Worm (Caenorhabditis elegans) whole organism, late embryonic: Measurements from ENCODE around the gene C01G5.9.

ENCODE experiments used
- C08G9.2 ChIP-seq: sonication (generic microtip); optimal IDR thresholded peaks from 2 replicates; lab custom pipeline; 2016; ENCODE audit warnings: mild to moderate bottlenecking, missing genetic modification characterization, moderate library complexity, missing compliant biosample characterization
- T23F11.4 ChIP-seq: fragments of 200-800 bp; sonication (Bioruptor generic); optimal IDR thresholded peaks from 2 replicates; lab custom pipeline; 2018; ENCODE audit warnings: mild to moderate bottlenecking, missing genetic modification characterization, missing compliant biosample characterization
- Y22D7AL.16 ChIP-seq: sonication (generic microtip); optimal IDR thresholded peaks from 2 replicates; lab custom pipeline; 2016; ENCODE audit warnings: missing genetic modification characterization, missing compliant biosample characterization
- ama-1 ChIP-seq: fragments of 150-350 bp; optimal IDR thresholded peaks from 2 replicates; lab custom pipeline; 2014
- ceh-18 ChIP-seq: sonication (generic microtip); optimal IDR thresholded peaks from 2 replicates; lab custom pipeline; 2016; ENCODE audit warnings: missing genetic modification characterization, missing compliant biosample characterization
- ceh-2 ChIP-seq: sonication (generic microtip); optimal IDR thresholded peaks from 2 replicates; lab custom pipeline; 2016; ENCODE audit warnings: missing genotype, missing genetic modification characterization, missing compliant biosample characterization
- ceh-22 ChIP-seq: sonication (generic microtip); optimal IDR thresholded peaks from 2 replicates; lab custom pipeline; 2017; ENCODE audit warnings: missing biosample characterization, missing genetic modification characterization
- ceh-30 ChIP-seq: fragments of 150-350 bp; optimal IDR thresholded peaks from 2 replicates; lab custom pipeline; 2014; ENCODE audit warnings: missing biosample characterization, missing genetic modification characterization
- ceh-31 ChIP-seq: sonication (generic microtip); optimal IDR thresholded peaks from 2 replicates; lab custom pipeline; 2016; ENCODE audit warnings: missing genetic modification characterization, missing compliant biosample characterization
- ceh-45 ChIP-seq: fragments of 200-800 bp; sonication (Bioruptor generic); IDR thresholded peaks from 2 replicates; pipeline ENCODE4 v1.3.6; 2022; ENCODE audit warnings: missing genetic modification reagents, missing genetic modification characterization, missing compliant biosample characterization
- ceh-6 ChIP-seq: fragments of 200-800 bp; sonication (Bioruptor generic); optimal IDR thresholded peaks from 2 replicates; lab custom pipeline; 2018; ENCODE audit warnings: mild to moderate bottlenecking, missing genetic modification characterization, missing compliant biosample characterization
- dmd-4 ChIP-seq: sonication (generic microtip); optimal IDR thresholded peaks from 2 replicates; lab custom pipeline; 2016; ENCODE audit warnings: borderline replicate concordance, missing genetic modification characterization, missing compliant biosample characterization
- elt-2 ChIP-seq: sonication (generic microtip); optimal IDR thresholded peaks from 2 replicates; lab custom pipeline; 2016; ENCODE audit warnings: missing genetic modification reagents, missing genetic modification characterization, missing compliant biosample characterization
- fax-1 ChIP-seq: sonication (generic microtip); optimal IDR thresholded peaks from 2 replicates; lab custom pipeline; 2016; ENCODE audit warnings: missing genotype, missing genetic modification characterization, missing compliant biosample characterization
- fkh-10 ChIP-seq: fragments of 150-350 bp; optimal IDR thresholded peaks from 2 replicates; lab custom pipeline; 2014; ENCODE audit warnings: missing biosample characterization, missing genetic modification reagents, missing genetic modification characterization
- hlh-30 ChIP-seq: sonication (generic microtip); optimal IDR thresholded peaks from 2 replicates; lab custom pipeline; 2017; ENCODE audit warnings: antibody characterized with exemption, missing genetic modification characterization, missing compliant biosample characterization; ENCODE audit not compliant: insufficient read depth
- hlh-6 ChIP-seq: sonication (generic microtip); optimal IDR thresholded peaks from 2 replicates; lab custom pipeline; 2016; ENCODE audit warnings: missing genotype, missing genetic modification characterization, missing compliant biosample characterization
- hlh-8 ChIP-seq: sonication (generic microtip); optimal IDR thresholded peaks from 2 replicates; lab custom pipeline; 2016; ENCODE audit warnings: missing genotype, missing genetic modification characterization, missing compliant biosample characterization
- madf-2 ChIP-seq: sonication (generic microtip); optimal IDR thresholded peaks from 2 replicates; lab custom pipeline; 2017; ENCODE audit warnings: missing genetic modification characterization, missing compliant biosample characterization
- npax-4 ChIP-seq: sonication (generic microtip); optimal IDR thresholded peaks from 2 replicates; lab custom pipeline; 2016; ENCODE audit warnings: missing genetic modification characterization, missing compliant biosample characterization
- odd-2 ChIP-seq: sonication (generic microtip); optimal IDR thresholded peaks from 2 replicates; lab custom pipeline; 2017; ENCODE audit warnings: antibody characterized with exemption, mild to moderate bottlenecking, missing genetic modification characterization, missing compliant biosample characterization
- pat-9 ChIP-seq: fragments of 200-800 bp; sonication (Bioruptor generic); optimal IDR thresholded peaks from 2 replicates; lab custom pipeline; 2018; ENCODE audit warnings: mild to moderate bottlenecking, missing genetic modification characterization, moderate library complexity, missing compliant biosample characterization
- pha-4 ChIP-seq: fragments of 150-350 bp; optimal IDR thresholded peaks from 2 replicates; lab custom pipeline; 2018; ENCODE audit warnings: missing biosample characterization, missing genetic modification reagents, missing genetic modification characterization
- pqm-1 ChIP-seq: sonication (generic microtip); optimal IDR thresholded peaks from 2 replicates; lab custom pipeline; 2016; ENCODE audit warnings: missing genetic modification characterization, missing compliant biosample characterization
- ref-2 ChIP-seq: sonication (generic microtip); optimal IDR thresholded peaks from 2 replicates; lab custom pipeline; 2016; ENCODE audit warnings: missing genetic modification characterization, missing compliant biosample characterization
- rnt-1 ChIP-seq: sonication (generic microtip); optimal IDR thresholded peaks from 2 replicates; lab custom pipeline; 2016; ENCODE audit warnings: missing genetic modification characterization, missing compliant biosample characterization
- sdc-2 ChIP-seq: sonication (generic microtip); optimal IDR thresholded peaks from 2 replicates; lab custom pipeline; 2016; ENCODE audit warnings: missing genotype, missing genetic modification characterization, missing compliant biosample characterization
- sox-4 ChIP-seq: sonication (generic microtip); optimal IDR thresholded peaks from 2 replicates; lab custom pipeline; 2017; ENCODE audit warnings: mild to moderate bottlenecking, missing genetic modification characterization, inconsistent platforms, missing compliant biosample characterization
- tbx-2 ChIP-seq: sonication (generic microtip); optimal IDR thresholded peaks from 2 replicates; lab custom pipeline; 2016; ENCODE audit warnings: missing genetic modification characterization, missing compliant biosample characterization
- tbx-7 ChIP-seq: sonication (generic microtip); optimal IDR thresholded peaks from 2 replicates; lab custom pipeline; 2016; ENCODE audit warnings: missing genotype, missing genetic modification characterization, missing compliant biosample characterization
- unc-3 ChIP-seq, 2 experiments: fragments of 200-800 bp in 1 of 2; sonication (Bioruptor generic) in 1 of 2; sonication (generic microtip) in 1 of 2; conservative IDR thresholded peaks in 1 of 2; optimal IDR thresholded peaks in 1 of 2; 2 replicates each; pipeline versions ENCODE4 v1.3.6 to Lab custom; 2016 to 2022; ENCODE audit warnings: missing compliant biosample characterization in 2 of 2, missing genetic modification characterization in 2 of 2, missing genetic modification reagents in 1 of 2
- unc-42 ChIP-seq: sonication (generic microtip); optimal IDR thresholded peaks from 2 replicates; lab custom pipeline; 2016; ENCODE audit warnings: missing genotype, missing genetic modification characterization, missing compliant biosample characterization
- zip-5 ChIP-seq: sonication (generic microtip); optimal IDR thresholded peaks from 2 replicates; lab custom pipeline; 2016; ENCODE audit warnings: missing genetic modification characterization, missing compliant biosample characterization

Gene C01G5.9

DNA sequence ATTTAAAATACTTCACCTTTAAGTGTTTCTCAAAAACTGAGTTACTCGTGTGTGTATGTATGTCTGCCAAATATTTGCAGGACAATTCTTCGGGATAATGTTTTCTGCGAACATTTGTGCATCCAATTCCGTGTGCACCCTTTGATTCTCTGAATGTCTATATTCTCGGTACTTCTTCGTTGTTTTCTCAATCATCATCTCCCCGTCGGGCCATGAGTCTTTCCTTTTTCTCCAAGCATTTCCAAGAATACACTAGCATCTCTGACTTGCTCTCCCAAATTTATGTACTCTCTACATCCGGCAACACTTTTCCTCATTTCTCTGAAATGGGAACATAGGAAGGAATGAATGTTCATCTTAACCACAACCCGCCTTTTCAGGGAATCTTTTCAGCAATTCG is 5.0 kb upstream of the C01G5.9 start:
- TF ChIP-seq unc-3 (GFP tag; conservative IDR thresholded peaks at IDR 0.05; lab: Robert Waterston, UW) (no peak), unc-3 (tag; optimal IDR thresholded peaks at IDR 0.05; lab: Kevin White, UChicago) (no peak), npax-4 (tag; lab: Kevin White, UChicago) (no peak), hlh-30 (tag; lab: Kevin White, UChicago) (no peak), fkh-10 (GFP tag; lab: Kevin White, UChicago) (no peak), sdc-2 (tag; lab: Kevin White, UChicago) (no peak), tbx-7 (no peak), ceh-31 (tag; lab: Kevin White, UChicago) (no peak), unc-42 (tag; lab: Kevin White, UChicago) (no peak), hlh-8 (no peak), pha-4 (tag; lab: Kevin White, UChicago) (no peak), ceh-45 (GFP tag; lab: Robert Waterston, UW) (no peak), ref-2 (tag; lab: Kevin White, UChicago) (no peak)

DNA sequence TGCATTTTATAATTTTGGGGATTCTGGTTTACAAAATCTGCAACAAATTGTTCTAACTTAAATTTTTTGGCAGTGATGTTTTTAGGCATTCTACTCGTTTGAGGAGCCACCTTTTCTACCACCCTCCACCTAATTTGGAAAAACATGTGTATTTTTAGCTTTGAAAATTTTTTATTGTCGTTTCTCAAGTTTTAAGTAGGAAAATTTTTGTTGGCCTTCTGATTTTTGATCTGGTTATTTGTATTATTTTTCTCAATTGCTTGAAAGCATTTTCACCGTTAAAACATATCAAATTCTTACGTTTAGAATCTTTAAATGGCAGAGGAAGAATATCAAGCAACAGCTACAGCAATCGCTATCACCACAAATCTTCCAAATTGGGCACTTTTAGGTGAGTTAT is 1.8 kb upstream of the C01G5.9 start, which contains the start of gene C01G5.7:
TSS of gene C01G5.7 (plus strand) at position 301 of the 400 bp plus-strand sequence.
- no peak for TF ChIP-seq zip-5 (tag; lab: Kevin White, UChicago)

DNA sequence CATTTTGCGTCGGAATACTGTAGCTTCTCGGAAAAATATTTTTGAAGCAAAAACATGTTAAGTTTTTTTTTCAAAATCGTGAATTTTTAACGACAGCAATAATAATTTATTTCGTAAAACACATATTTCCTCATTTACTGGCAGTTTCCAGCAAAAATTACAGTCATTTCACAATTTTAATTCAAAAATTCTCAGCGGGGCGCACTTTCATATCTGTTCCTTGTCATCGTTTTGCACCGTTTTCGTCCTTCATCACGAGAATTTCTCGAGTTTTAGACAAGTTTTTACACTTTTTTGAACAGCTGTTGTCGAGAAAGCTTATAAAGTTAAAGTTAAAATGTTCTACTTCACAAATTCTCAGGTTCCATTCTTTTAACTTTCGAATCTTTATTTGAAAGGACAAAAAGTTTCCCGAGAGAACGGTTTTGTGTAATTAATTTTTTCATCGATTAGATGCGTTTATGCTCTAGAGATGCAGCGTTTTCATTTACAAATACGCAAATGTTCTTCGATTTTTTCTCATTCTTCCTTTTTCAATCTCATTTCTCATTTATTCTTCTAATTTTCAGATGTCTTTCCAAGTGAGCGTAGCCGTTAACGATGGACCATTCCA is 2.7 kb downstream of the C01G5.9 start, which contains the start of gene ddi-1:
TSS of gene ddi-1 (plus strand) at position 563 of the 613 bp plus-strand sequence.
- no peak for TF ChIP-seq sdc-2 (tag; lab: Kevin White, UChicago)
- TF ChIP-seq ceh-18 (tag; lab: Kevin White, UChicago) = no peak
- no peak for TF ChIP-seq ceh-22 (tag; lab: Kevin White, UChicago)
- no peak for TF ChIP-seq pqm-1 (tag; lab: Kevin White, UChicago)
- no peak for TF ChIP-seq hlh-6 (tag; lab: Kevin White, UChicago)
- TF ChIP-seq npax-4 (tag; lab: Kevin White, UChicago) = no peak
- no peak for TF ChIP-seq ceh-6 (GFP tag; lab: Kevin White, UChicago)
- TF ChIP-seq elt-2 (tag; lab: Kevin White, UChicago) = no peak
- TF ChIP-seq rnt-1 (tag; lab: Kevin White, UChicago) = no peak
- no peak for TF ChIP-seq ama-1 (lab: Kevin White, UChicago)
- TF ChIP-seq T23F11.4 (GFP tag; lab: Kevin White, UChicago) = no peak

DNA sequence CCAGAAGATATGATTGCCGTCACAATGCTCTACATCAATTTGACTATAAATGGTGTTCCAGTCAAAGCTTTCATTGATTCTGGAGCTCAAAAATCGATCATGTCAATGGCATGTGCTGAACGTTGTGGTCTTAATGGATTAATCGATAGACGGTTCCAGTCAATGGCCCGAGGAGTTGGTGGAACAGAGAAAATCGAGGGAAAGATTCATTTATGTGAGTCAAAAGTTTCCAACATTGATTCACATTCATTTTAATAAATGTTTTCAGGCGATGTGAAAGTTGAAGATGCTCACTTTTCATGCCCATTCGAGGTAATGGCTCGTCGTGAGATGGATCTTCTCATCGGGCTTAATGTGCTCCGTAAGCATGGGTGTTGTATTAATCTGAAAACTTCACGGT is 4.1 kb downstream of the C01G5.9 start:
- TF ChIP-seq ref-2 (tag; lab: Kevin White, UChicago) = no peak
- TF ChIP-seq sox-4 (tag; lab: Kevin White, UChicago) = no peak
- TF ChIP-seq madf-2 = no peak
- no peak for TF ChIP-seq tbx-2 (tag; lab: Kevin White, UChicago)
- TF ChIP-seq, all 69 proteins: peak for 0

DNA sequence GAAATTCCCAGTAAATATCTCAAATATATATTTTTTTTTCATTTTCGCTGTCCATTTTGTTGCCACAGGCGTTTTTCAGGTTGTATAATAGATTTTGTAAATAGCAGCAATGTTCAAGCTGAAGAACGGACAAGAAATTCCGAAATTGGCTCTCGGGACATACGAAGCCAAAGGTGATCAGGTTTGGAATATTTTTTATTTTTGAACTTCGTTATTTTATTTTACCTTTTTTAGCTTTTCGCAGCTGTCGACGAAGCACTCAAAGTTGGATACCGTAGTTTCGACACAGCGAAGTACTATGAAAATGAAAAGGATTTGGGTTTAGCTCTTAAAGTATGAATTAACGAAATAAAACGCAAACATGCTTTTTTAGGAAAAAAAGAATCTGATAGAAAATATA is 4.8 kb downstream of the C01G5.9 start, which contains the start of gene C01G5.5:
TSS of gene C01G5.5 (plus strand) at position 80 of the 400 bp plus-strand sequence.
- TF ChIP-seq hlh-30 (tag; lab: Kevin White, UChicago) = no peak
- TF ChIP-seq ref-2 (tag; lab: Kevin White, UChicago) = no peak
- TF ChIP-seq C08G9.2 (tag; lab: Kevin White, UChicago) = no peak
- no peak for TF ChIP-seq pat-9 (tag; lab: Kevin White, UChicago)
- TF ChIP-seq ceh-30 = no peak
- no peak for TF ChIP-seq Y22D7AL.16
- TF ChIP-seq ceh-31 (tag; lab: Kevin White, UChicago) = no peak
- TF ChIP-seq hlh-6 (tag; lab: Kevin White, UChicago) = no peak
- TF ChIP-seq ceh-2 (tag; lab: Kevin White, UChicago) = no peak
- TF ChIP-seq fax-1 (tag; lab: Kevin White, UChicago) = no peak
- no peak for TF ChIP-seq pha-4 (tag; lab: Kevin White, UChicago)
- TF ChIP-seq elt-2 (tag; lab: Kevin White, UChicago) = no peak
- TF ChIP-seq odd-2 (tag; lab: Kevin White, UChicago) = no peak
- TF ChIP-seq dmd-4 (tag; lab: Kevin White, UChicago) = no peak
